Worm (Caenorhabditis elegans): ENCODE measurements around the gene F28B1.9.

DNA sequence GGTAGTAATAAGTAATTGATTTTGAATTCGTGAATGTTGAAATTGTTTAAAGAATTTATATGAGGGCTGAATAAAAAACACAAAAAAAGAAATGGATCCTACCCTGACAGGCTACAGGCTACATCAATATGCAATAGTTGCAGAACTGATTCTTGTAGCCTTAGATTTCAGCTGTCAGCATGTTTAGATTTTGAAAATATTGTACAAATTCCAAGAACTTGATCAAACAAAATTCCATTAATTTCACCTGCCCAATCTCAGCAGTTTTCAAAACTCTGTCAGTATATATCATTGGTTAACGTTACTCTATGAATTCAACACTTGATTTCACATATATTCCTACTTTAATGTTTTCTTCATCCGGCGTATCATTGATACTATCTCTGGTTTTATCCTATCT is 31.3 kb upstream of the F28B1.9 start:
- TF ChIP-seq tbx-11 (GFP tag; IDR thresholded peaks at IDR 0.05), result no peak
- TF ChIP-seq ama-1 (optimal IDR thresholded peaks at IDR 0.05), result no peak
- no peak for TF ChIP-seq hmg-4 (GFP tag; optimal IDR thresholded peaks at IDR 0.05)
- no peak for TF ChIP-seq tra-4 (tag; optimal IDR thresholded peaks at IDR 0.05)
- no peak for TF ChIP-seq aly-1 (tag; optimal IDR thresholded peaks at IDR 0.05)
